Worm (Caenorhabditis elegans): ENCODE data around the gene mrps-18.C.

DNA sequence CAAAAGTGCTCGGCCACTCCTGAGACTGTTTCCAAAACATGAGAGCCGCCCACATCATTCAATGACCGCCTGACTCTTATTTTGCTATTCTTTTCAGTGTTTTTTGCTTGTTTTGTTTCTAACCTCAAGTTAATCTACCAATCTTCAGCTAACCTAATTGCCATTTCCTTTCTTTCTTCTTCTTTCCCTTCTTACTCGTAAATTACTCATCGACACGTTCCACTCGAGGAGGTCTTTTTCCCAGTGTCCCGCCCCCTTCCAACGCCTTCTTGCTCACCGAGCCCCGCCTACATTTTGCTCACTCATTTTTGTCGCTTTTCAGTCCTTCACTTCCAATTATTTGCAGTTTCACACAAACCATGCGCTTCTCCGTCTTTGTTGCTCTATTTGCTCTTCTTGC is 28.7 kb downstream of the mrps-18.C start, which contains the start of gene nlp-50:
- TF ChIP-seq unc-62 (GFP tag; optimal IDR thresholded peaks at IDR 0.05), result no peak
- no peak for TF ChIP-seq nhr-25 (tag; optimal IDR thresholded peaks at IDR 0.05)
- TF ChIP-seq sma-3 (GFP tag; optimal IDR thresholded peaks at IDR 0.05), result no peak
- TF ChIP-seq nhr-77 (tag; optimal IDR thresholded peaks at IDR 0.05), result no peak
- no peak for TF ChIP-seq unc-39 (tag; optimal IDR thresholded peaks at IDR 0.05)
- TF ChIP-seq mdl-1 (tag; optimal IDR thresholded peaks at IDR 0.05), result no peak
- TF ChIP-seq blmp-1 (tag; optimal IDR thresholded peaks at IDR 0.05; ENCODE audit: insufficient read depth), result no peak
- TF ChIP-seq crh-2 (tag; optimal IDR thresholded peaks at IDR 0.05), result no peak
- no peak for TF ChIP-seq ama-1 (optimal IDR thresholded peaks at IDR 0.05)
- TF ChIP-seq ztf-4 (tag; optimal IDR thresholded peaks at IDR 0.05), result no peak
- no peak for TF ChIP-seq fos-1 (tag; optimal IDR thresholded peaks at IDR 0.05)
- TF ChIP-seq alr-1 (tag; optimal IDR thresholded peaks at IDR 0.05), result no peak
- TF ChIP-seq nhr-23 (tag; optimal IDR thresholded peaks at IDR 0.05), result no peak
